Fruit fly (Drosophila melanogaster) whole organism: ENCODE data around the gene rdx.

Experiments
- CG8478 ChIP-seq: fragments of >200 bp; optimal IDR thresholded peaks from 2 replicates; lab custom pipeline; 2018; ENCODE audit warnings: inconsistent platforms
- Dll ChIP-seq: fragments of >200 bp; optimal IDR thresholded peaks from 2 replicates; lab custom pipeline; 2017
- EcR ChIP-seq, 2 experiments: fragments of >200 bp; optimal IDR thresholded peaks; 2 replicates each; lab custom pipeline; 2017; ENCODE audit warnings: missing biosample characterization in 2 of 2, missing genetic modification characterization in 2 of 2, missing genetic modification reagents in 2 of 2
- pan ChIP-seq: fragments of >200 bp; optimal IDR thresholded peaks from 2 replicates; lab custom pipeline; 2017
- psq ChIP-seq: fragments of >200 bp; optimal IDR thresholded peaks from 2 replicates; lab custom pipeline; 2017
- usp ChIP-seq: fragments of >200 bp; optimal IDR thresholded peaks from 2 replicates; lab custom pipeline; 2017; ENCODE audit warnings: missing biosample characterization, missing genetic modification characterization, mixed read lengths

- no peak for TF ChIP-seq pan (lab: Kevin White, UChicago)
- no peak for TF ChIP-seq EcR (GFP tag; optimal IDR thresholded peaks at IDR 0.05; lab: Kevin White, UChicago)
- TF ChIP-seq usp, result no peak
- no peak for TF ChIP-seq Dll (lab: Kevin White, UChicago)
- TF ChIP-seq CG8478 (lab: Kevin White, UChicago), result no peak
- no peak for TF ChIP-seq psq (lab: Kevin White, UChicago)
Observed at dm6 chr3R:13933966-13934365, 97.9 kb downstream of the rdx start.
